Worm (Caenorhabditis elegans) whole organism, mixed stage, embryonic: ENCODE results near the gene str-37.

Experiments
- M03D4.4 ChIP-seq: sonication (generic microtip); optimal IDR thresholded peaks from 2 replicates; lab custom pipeline; 2017; ENCODE audit warnings: mild to moderate bottlenecking, missing genetic modification characterization, missing compliant biosample characterization
- bed-3 ChIP-seq: fragments of 200-800 bp; sonication (Bioruptor generic); optimal IDR thresholded peaks from 3 replicates; lab custom pipeline; 2018; ENCODE audit warnings: mild to moderate bottlenecking, missing genetic modification characterization, moderate library complexity, missing compliant biosample characterization
- blmp-1 ChIP-seq: fragments of 150-350 bp; optimal IDR thresholded peaks from 2 replicates; lab custom pipeline; 2014; ENCODE audit warnings: missing biosample characterization, missing genetic modification characterization
- ceh-39 ChIP-seq: fragments of 150-350 bp; optimal IDR thresholded peaks from 2 replicates; lab custom pipeline; 2014; ENCODE audit warnings: missing biosample characterization, missing genetic modification characterization
- ceh-43 ChIP-seq: fragments of 200-800 bp; sonication (Bioruptor generic); optimal IDR thresholded peaks from 2 replicates; lab custom pipeline; 2018; ENCODE audit warnings: mild to moderate bottlenecking, missing genetic modification characterization, moderate library complexity, missing compliant biosample characterization
- ceh-83 ChIP-seq: fragments of 200-800 bp; sonication (Bioruptor generic); optimal IDR thresholded peaks from 2 replicates; lab custom pipeline; 2018; ENCODE audit warnings: mild to moderate bottlenecking, missing genetic modification characterization, missing compliant biosample characterization
- ces-1 ChIP-seq: fragments of 150-350 bp; optimal IDR thresholded peaks from 2 replicates; lab custom pipeline; 2014; ENCODE audit warnings: missing biosample characterization, missing genetic modification reagents, missing genetic modification characterization
- cnd-1 ChIP-seq: fragments of 200-800 bp; sonication (Bioruptor generic); optimal IDR thresholded peaks from 2 replicates; lab custom pipeline; 2018; ENCODE audit warnings: mild to moderate bottlenecking, missing genetic modification characterization, missing compliant biosample characterization
- drap-1 ChIP-seq: fragments of 200-800 bp; sonication (Bioruptor generic); optimal IDR thresholded peaks from 3 replicates; lab custom pipeline; 2018; ENCODE audit warnings: mild to moderate bottlenecking, missing genetic modification characterization, missing compliant biosample characterization
- elt-1 ChIP-seq: sonication (generic microtip); optimal IDR thresholded peaks from 2 replicates; lab custom pipeline; 2017; ENCODE audit warnings: missing genetic modification characterization, mild to moderate bottlenecking, missing compliant biosample characterization, antibody characterized with exemption, moderate library complexity, borderline replicate concordance; ENCODE audit not compliant: insufficient read depth
- elt-3 ChIP-seq: fragments of 150-350 bp; optimal IDR thresholded peaks from 2 replicates; lab custom pipeline; 2014; ENCODE audit warnings: missing biosample characterization, missing genetic modification characterization
- flh-1 ChIP-seq: fragments of 200-800 bp; sonication (Bioruptor generic); optimal IDR thresholded peaks from 2 replicates; lab custom pipeline; 2018; ENCODE audit warnings: mild to moderate bottlenecking, missing genetic modification characterization, moderate library complexity, missing compliant biosample characterization
- ham-2 ChIP-seq: fragments of 200-800 bp; sonication (Bioruptor generic); optimal IDR thresholded peaks from 2 replicates; lab custom pipeline; 2018; ENCODE audit warnings: mild to moderate bottlenecking, missing genetic modification characterization, missing compliant biosample characterization
- hlh-1 ChIP-seq: fragments of 150-350 bp; optimal IDR thresholded peaks from 2 replicates; lab custom pipeline; 2014; ENCODE audit warnings: missing biosample characterization, missing genetic modification reagents, missing genetic modification characterization
- lin-32 ChIP-seq: fragments of 200-800 bp; sonication (Bioruptor generic); optimal IDR thresholded peaks from 2 replicates; lab custom pipeline; 2018; ENCODE audit warnings: mild to moderate bottlenecking, missing genetic modification characterization, missing compliant biosample characterization
- lsy-2 ChIP-seq: fragments of 150-350 bp; optimal IDR thresholded peaks from 2 replicates; lab custom pipeline; 2014; ENCODE audit warnings: missing biosample characterization, missing genetic modification characterization
- mab-5 ChIP-seq: fragments of 150-350 bp; optimal IDR thresholded peaks from 2 replicates; lab custom pipeline; 2014; ENCODE audit warnings: missing biosample characterization, missing genetic modification characterization
- mep-1 ChIP-seq: fragments of 150-350 bp; optimal IDR thresholded peaks from 2 replicates; lab custom pipeline; 2017; ENCODE audit warnings: missing biosample characterization, missing genetic modification reagents, missing genetic modification characterization, inconsistent platforms
- nhr-12 ChIP-seq: fragments of 150-350 bp; optimal IDR thresholded peaks from 2 replicates; lab custom pipeline; 2014; ENCODE audit warnings: missing biosample characterization, missing genetic modification characterization
- nhr-2 ChIP-seq: fragments of 150-350 bp; optimal IDR thresholded peaks from 2 replicates; lab custom pipeline; 2014; ENCODE audit warnings: missing biosample characterization, missing genetic modification characterization
- nhr-237 ChIP-seq: fragments of 150-350 bp; optimal IDR thresholded peaks from 2 replicates; lab custom pipeline; 2014; ENCODE audit warnings: missing biosample characterization, missing genetic modification characterization
- nhr-28 ChIP-seq: fragments of 150-350 bp; optimal IDR thresholded peaks from 2 replicates; lab custom pipeline; 2014; ENCODE audit warnings: missing biosample characterization, missing genetic modification characterization
- nhr-76 ChIP-seq: sonication (generic microtip); optimal IDR thresholded peaks from 2 replicates; lab custom pipeline; 2017; ENCODE audit warnings: missing biosample characterization, missing genetic modification characterization
- pha-4 ChIP-seq: fragments of 150-350 bp; optimal IDR thresholded peaks from 2 replicates; lab custom pipeline; 2018; ENCODE audit warnings: missing biosample characterization, missing genetic modification reagents, missing genetic modification characterization
- sem-2 ChIP-seq: fragments of 200-800 bp; sonication (Bioruptor generic); optimal IDR thresholded peaks from 2 replicates; lab custom pipeline; 2018; ENCODE audit warnings: mild to moderate bottlenecking, missing genetic modification characterization, missing compliant biosample characterization
- snpc-4 ChIP-seq: fragments of 150-350 bp; optimal IDR thresholded peaks from 2 replicates; lab custom pipeline; 2014; ENCODE audit warnings: missing biosample characterization, missing genetic modification characterization
- sptf-1 ChIP-seq: sonication (generic microtip); optimal IDR thresholded peaks from 2 replicates; lab custom pipeline; 2017; ENCODE audit warnings: mild to moderate bottlenecking, missing genetic modification characterization, moderate library complexity, missing compliant biosample characterization
- unc-120 ChIP-seq: sonication (generic microtip); optimal IDR thresholded peaks from 2 replicates; lab custom pipeline; 2017; ENCODE audit warnings: missing genetic modification characterization, missing compliant biosample characterization; ENCODE audit not compliant: poor library complexity, severe bottlenecking
- unc-39 ChIP-seq: fragments of 150-350 bp; optimal IDR thresholded peaks from 2 replicates; lab custom pipeline; 2014; ENCODE audit warnings: missing biosample characterization, missing genetic modification characterization
- unc-62 ChIP-seq: fragments of 150-350 bp; optimal IDR thresholded peaks from 2 replicates; lab custom pipeline; 2014; ENCODE audit warnings: missing biosample characterization, missing genetic modification reagents, missing genetic modification characterization
- zip-8 ChIP-seq: fragments of 150-350 bp; optimal IDR thresholded peaks from 2 replicates; lab custom pipeline; 2014; ENCODE audit warnings: missing biosample characterization, missing genetic modification characterization
- ztf-11 ChIP-seq: fragments of 150-350 bp; optimal IDR thresholded peaks from 2 replicates; lab custom pipeline; 2014; ENCODE audit warnings: missing biosample characterization, missing genetic modification characterization

The str-37 gene

ce11 chrV:13367024-13367423, 39.5 kb downstream of the str-37 start, which contains the start of gene srx-125:
Gene srx-125, plus strand, starts transcription at chrV:13367324.
- TF ChIP-seq zip-8 (tag; lab: Kevin White, UChicago): no peak
- no peak for TF ChIP-seq ham-2 (GFP tag; lab: Kevin White, UChicago)
- no peak for TF ChIP-seq drap-1
- TF ChIP-seq unc-120: no peak
- no peak for TF ChIP-seq elt-3
- no peak for TF ChIP-seq ceh-39 (tag; lab: Kevin White, UChicago)
- TF ChIP-seq ceh-83 (GFP tag; lab: Kevin White, UChicago): no peak
- no peak for TF ChIP-seq ztf-11
- no peak for TF ChIP-seq nhr-28
- TF ChIP-seq nhr-76 (tag; lab: Kevin White, UChicago): no peak
- TF ChIP-seq ceh-43 (GFP tag; lab: Kevin White, UChicago): no peak
- no peak for TF ChIP-seq flh-1
- no peak for TF ChIP-seq lsy-2

- no peak for TF ChIP-seq lin-32 (GFP tag; lab: Kevin White, UChicago)
- TF ChIP-seq zip-8 (tag; lab: Kevin White, UChicago): no peak
- no peak for TF ChIP-seq elt-3
- TF ChIP-seq pha-4 (tag; lab: Kevin White, UChicago): no peak
Measured at ce11 chrV:13369663-13370062, 42.1 kb downstream of the str-37 start.

ce11 chrV:13370265-13370664, 42.7 kb downstream of the str-37 start:
- no peak for TF ChIP-seq ham-2 (GFP tag; lab: Kevin White, UChicago)
- TF ChIP-seq nhr-76 (tag; lab: Kevin White, UChicago): no peak
- TF ChIP-seq blmp-1 (tag; lab: Kevin White, UChicago): no peak
- no peak for TF ChIP-seq lsy-2
- TF ChIP-seq ceh-39 (tag; lab: Kevin White, UChicago): no peak
- TF ChIP-seq mab-5 (tag; lab: Kevin White, UChicago): no peak
- TF ChIP-seq unc-39 (tag; lab: Kevin White, UChicago): no peak
- TF ChIP-seq nhr-237: no peak
- no peak for TF ChIP-seq cnd-1
- no peak for TF ChIP-seq bed-3 (GFP tag; lab: Kevin White, UChicago)
- no peak for TF ChIP-seq unc-120
- no peak for TF ChIP-seq sptf-1 (tag; lab: Kevin White, UChicago)
- no peak for TF ChIP-seq ces-1 (GFP tag; lab: Kevin White, UChicago)
- no peak for TF ChIP-seq sem-2 (GFP tag; lab: Kevin White, UChicago)
- no peak for TF ChIP-seq nhr-12
- TF ChIP-seq zip-8 (tag; lab: Kevin White, UChicago): no peak
- TF ChIP-seq hlh-1 (tag; lab: Kevin White, UChicago): no peak
- no peak for TF ChIP-seq pha-4 (tag; lab: Kevin White, UChicago)
- TF ChIP-seq, all 35 proteins: peak for 0

ce11 chrV:13371336-13371735, 43.8 kb downstream of the str-37 start:
- TF ChIP-seq drap-1 (no peak), unc-62 (GFP tag; lab: Kevin White, UChicago) (peak; percentile 7), hlh-1 (tag; lab: Kevin White, UChicago) (no peak), zip-8 (tag; lab: Kevin White, UChicago) (peak; percentile 86), nhr-2 (peak; percentile 20)

ce11 chrV:13372821-13373220, 45.3 kb downstream of the str-37 start:
- TF ChIP-seq mep-1 (tag; lab: Kevin White, UChicago) (no peak), nhr-12 (no peak), zip-8 (tag; lab: Kevin White, UChicago) (no peak), ceh-43 (GFP tag; lab: Kevin White, UChicago) (no peak), M03D4.4 (tag; lab: Kevin White, UChicago) (no peak), unc-120 (no peak), blmp-1 (tag; lab: Kevin White, UChicago) (no peak), ham-2 (GFP tag; lab: Kevin White, UChicago) (no peak), nhr-2 (no peak), nhr-28 (no peak), mab-5 (tag; lab: Kevin White, UChicago) (no peak), drap-1 (no peak), lin-32 (GFP tag; lab: Kevin White, UChicago) (no peak), cnd-1 (no peak), elt-3 (no peak), flh-1 (no peak), hlh-1 (tag; lab: Kevin White, UChicago) (no peak), sptf-1 (tag; lab: Kevin White, UChicago) (no peak), ceh-39 (tag; lab: Kevin White, UChicago) (no peak)
- TF ChIP-seq, all 35 proteins: peak for 0

- TF ChIP-seq elt-1 (tag; lab: Kevin White, UChicago) (no peak), unc-120 (no peak), ham-2 (GFP tag; lab: Kevin White, UChicago) (no peak), M03D4.4 (tag; lab: Kevin White, UChicago) (no peak), sptf-1 (tag; lab: Kevin White, UChicago) (no peak), flh-1 (no peak), sem-2 (GFP tag; lab: Kevin White, UChicago) (no peak), nhr-28 (no peak), snpc-4 (tag; lab: Kevin White, UChicago) (no peak), unc-62 (GFP tag; lab: Kevin White, UChicago) (no peak), nhr-76 (tag; lab: Kevin White, UChicago) (no peak), unc-39 (tag; lab: Kevin White, UChicago) (no peak)
Measured at ce11 chrV:13373643-13374042, 46.1 kb downstream of the str-37 start.
